Fruit fly (Drosophila melanogaster): ENCODE data around the gene JhI-21.

JhI-21 gene

DNA sequence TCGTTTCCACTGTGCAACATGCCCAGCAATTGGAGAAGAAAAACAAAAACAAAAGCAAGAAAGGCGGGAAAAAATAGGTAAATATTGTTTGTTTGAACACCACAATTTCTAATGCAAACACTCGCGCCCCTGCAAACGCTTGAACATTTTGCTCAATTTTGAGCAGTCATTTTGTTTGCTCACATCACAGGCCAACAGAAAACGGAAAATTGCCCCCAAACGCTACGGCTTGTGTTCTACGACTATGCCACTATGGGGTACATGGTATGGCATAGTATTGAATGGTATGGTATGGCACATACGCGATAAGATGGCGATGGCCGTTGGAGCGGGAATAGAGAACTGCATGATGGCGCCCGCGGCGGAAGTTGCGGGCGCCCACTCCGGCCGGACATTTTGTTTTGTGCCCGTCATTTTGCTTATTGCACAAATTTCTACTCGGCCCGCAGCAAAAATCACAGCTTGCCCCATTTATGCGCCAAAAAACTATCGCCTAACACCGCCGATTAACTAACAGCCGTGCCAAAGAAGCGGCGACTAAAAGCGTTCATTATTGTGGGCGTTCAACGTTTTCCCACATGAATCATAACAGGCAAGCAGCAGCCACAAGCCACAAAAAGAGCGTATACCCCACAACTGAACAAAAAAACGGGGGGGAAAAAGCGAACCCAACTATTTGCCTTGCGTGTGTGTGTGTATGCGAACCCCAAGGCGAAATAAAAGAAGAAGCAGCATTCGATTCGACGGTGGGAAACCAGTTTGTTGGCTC, 51.4 kb downstream of the JhI-21 start (continued):
- TF ChIP-seq Xbp1 (GFP tag; optimal IDR thresholded peaks at IDR 0.05) (peak; percentile 17), CG10267 (tag; optimal IDR thresholded peaks at IDR 0.05) (peak; percentile 10), MTF-1 (GFP tag; optimal IDR thresholded peaks at IDR 0.05; ENCODE audit: borderline replicate concordance) (peak; percentile 75), CG12744 (GFP tag; optimal IDR thresholded peaks at IDR 0.05) (peak; percentile 34), vvl (GFP tag; IDR thresholded peaks at IDR 0.05) (no peak), Antp (GFP tag; optimal IDR thresholded peaks at IDR 0.05) (peak; percentile 33), CG6813 (GFP tag; optimal IDR thresholded peaks at IDR 0.05) (peak; percentile 85), Max (GFP tag; optimal IDR thresholded peaks at IDR 0.05) (peak; percentile 24), disco-r (GFP tag; optimal IDR thresholded peaks at IDR 0.05) (peak; percentile 2), Asciz (GFP tag; optimal IDR thresholded peaks at IDR 0.05) (peak; percentile 85), CG10209 (GFP tag; optimal IDR thresholded peaks at IDR 0.05) (peak; percentile 84), gfzf (GFP tag; optimal IDR thresholded peaks at IDR 0.05) (no peak), eve (GFP tag; optimal IDR thresholded peaks at IDR 0.05) (no peak), so (GFP tag; IDR thresholded peaks at IDR 0.05) (no peak), sr (GFP tag; IDR thresholded peaks at IDR 0.05) (no peak), CG12071 (GFP tag; optimal IDR thresholded peaks at IDR 0.05) (peak; percentile 61), BtbVII (GFP tag; optimal IDR thresholded peaks at IDR 0.05) (peak; percentile 74), Fer3 (tag; optimal IDR thresholded peaks at IDR 0.05) (peak; percentile 20), CG4820 (GFP tag; optimal IDR thresholded peaks at IDR 0.05) (peak; percentile 13), CG33557 (GFP tag; optimal IDR thresholded peaks at IDR 0.05) (peak; percentile 93), ATbp (GFP tag; optimal IDR thresholded peaks at IDR 0.05) (peak; percentile 96), CG8388 (GFP tag; optimal IDR thresholded peaks at IDR 0.05) (peak; percentile 64), Camta (GFP tag; optimal IDR thresholded peaks at IDR 0.05) (peak; percentile 72), Neu2 (GFP tag; optimal IDR thresholded peaks at IDR 0.05; ENCODE audit: borderline replicate concordance) (no peak), org-1 (GFP tag; optimal IDR thresholded peaks at IDR 0.05) (peak; percentile 85), tap (tag; optimal IDR thresholded peaks at IDR 0.05) (peak; percentile 55), grau (tag; optimal IDR thresholded peaks at IDR 0.05) (peak; percentile 22), salm (tag; optimal IDR thresholded peaks at IDR 0.05) (peak; percentile 77), CG11695 (GFP tag; IDR thresholded peaks at IDR 0.05) (no peak), caup (GFP tag; optimal IDR thresholded peaks at IDR 0.05; ENCODE audit: severe bottlenecking) (peak; percentile 74), Spps (tag; optimal IDR thresholded peaks at IDR 0.05) (peak; percentile 7), CG18764 (GFP tag; optimal IDR thresholded peaks at IDR 0.05) (peak; percentile 39), E2f2 (GFP tag; IDR thresholded peaks at IDR 0.05) (no peak), pfk (GFP tag; optimal IDR thresholded peaks at IDR 0.05) (peak; percentile 68), Hr39 (optimal IDR thresholded peaks at IDR 0.05) (no peak), en (GFP tag; optimal IDR thresholded peaks at IDR 0.05) (peak; percentile 30), Chrac-16 (GFP tag; optimal IDR thresholded peaks at IDR 0.05) (no peak), CG13123 (GFP tag; optimal IDR thresholded peaks at IDR 0.05) (peak; percentile 76), Lim3 (GFP tag; IDR thresholded peaks at IDR 0.05) (no peak), slbo (GFP tag; IDR thresholded peaks at IDR 0.05) (no peak), CG9817 (tag; optimal IDR thresholded peaks at IDR 0.05) (peak; percentile 12), CG14710 (tag; optimal IDR thresholded peaks at IDR 0.05) (peak; percentile 64), CG18599 (GFP tag; optimal IDR thresholded peaks at IDR 0.05) (peak; percentile 82), CG17802 (tag; optimal IDR thresholded peaks at IDR 0.05) (peak; percentile 43), CG33213 (GFP tag; optimal IDR thresholded peaks at IDR 0.05) (peak; percentile 49)
